Worm (Caenorhabditis elegans) whole organism, young adult: ENCODE data around the gene C32D5.11.

ENCODE experiments used
- B0035.1 ChIP-seq: sonication (generic microtip); optimal IDR thresholded peaks from 2 replicates; lab custom pipeline; 2016; ENCODE audit warnings: missing genetic modification characterization, mild to moderate bottlenecking, missing compliant biosample characterization, missing genotype, missing genetic modification reagents
- B0336.3 ChIP-seq: fragments of 200-800 bp; sonication (Bioruptor generic); IDR thresholded peaks from 2 replicates; pipeline ENCODE4 v1.3.6; 2022; ENCODE audit warnings: missing genetic modification characterization, missing compliant biosample characterization
- F22D6.2 ChIP-seq: sonication (generic microtip); optimal IDR thresholded peaks from 2 replicates; lab custom pipeline; 2016; ENCODE audit warnings: mild to moderate bottlenecking, missing genetic modification characterization, missing compliant biosample characterization
- F39B2.1 ChIP-seq: fragments of 200-800 bp; sonication (Bioruptor generic); IDR thresholded peaks from 2 replicates; pipeline ENCODE4 v1.3.6; 2022; ENCODE audit warnings: missing genetic modification reagents, missing genetic modification characterization, missing compliant biosample characterization
- F55B11.4 ChIP-seq: sonication (generic microtip); optimal IDR thresholded peaks from 2 replicates; lab custom pipeline; 2016; ENCODE audit warnings: missing compliant biosample characterization, missing genetic modification characterization, borderline replicate concordance; ENCODE audit not compliant: insufficient read depth
- K12H6.12 ChIP-seq: fragments of 200-800 bp; sonication (Bioruptor generic); optimal IDR thresholded peaks from 2 replicates; lab custom pipeline; 2018; ENCODE audit warnings: mild to moderate bottlenecking, missing genetic modification characterization, missing compliant biosample characterization
- Y67H2A.10 ChIP-seq: fragments of 200-800 bp; sonication (Bioruptor generic); conservative IDR thresholded peaks from 2 replicates; pipeline ENCODE4 v1.3.6; 2022; ENCODE audit warnings: missing genetic modification reagents, missing genetic modification characterization, missing compliant biosample characterization
- Y79H2A.3 ChIP-seq: fragments of 200-800 bp; sonication (Bioruptor generic); conservative IDR thresholded peaks from 2 replicates; pipeline ENCODE4 v1.3.6; 2022; ENCODE audit warnings: missing genetic modification reagents, missing genetic modification characterization, missing compliant biosample characterization
- ZK185.1 ChIP-seq: sonication (generic microtip); optimal IDR thresholded peaks from 2 replicates; lab custom pipeline; 2016; ENCODE audit warnings: mild to moderate bottlenecking, missing genetic modification characterization, missing compliant biosample characterization; ENCODE audit not compliant: poor library complexity, severe bottlenecking
- akir-1 ChIP-seq: fragments of 200-800 bp; sonication (Bioruptor generic); optimal IDR thresholded peaks from 2 replicates; lab custom pipeline; 2018; ENCODE audit warnings: mild to moderate bottlenecking, missing genetic modification characterization, moderate library complexity, missing compliant biosample characterization
- ama-1 ChIP-seq, 3 experiments: fragments of 150-350 bp in 1 of 3; sonication (generic microtip) in 2 of 3; optimal IDR thresholded peaks; 2 replicates each; lab custom pipeline; 2014 to 2018; ENCODE audit warnings: missing biosample characterization in 2 of 3, missing genetic modification characterization in 2 of 3, missing genetic modification reagents in 2 of 3
- atf-7 ChIP-seq: sonication (generic microtip); optimal IDR thresholded peaks from 2 replicates; lab custom pipeline; 2017; ENCODE audit warnings: mild to moderate bottlenecking, missing genetic modification characterization, missing compliant biosample characterization
- attf-5 ChIP-seq: fragments of 200-800 bp; sonication (Bioruptor generic); optimal IDR thresholded peaks from 2 replicates; lab custom pipeline; 2018; ENCODE audit warnings: mild to moderate bottlenecking, missing genetic modification characterization, missing compliant biosample characterization
- ccch-3 ChIP-seq: fragments of 200-800 bp; sonication (Bioruptor generic); optimal IDR thresholded peaks from 2 replicates; lab custom pipeline; 2018; ENCODE audit warnings: mild to moderate bottlenecking, missing genetic modification characterization, missing compliant biosample characterization
- cebp-1 ChIP-seq, 2 experiments: fragments of 200-800 bp in 1 of 2; sonication (Bioruptor generic) in 1 of 2; sonication (generic microtip) in 1 of 2; IDR thresholded peaks in 1 of 2; optimal IDR thresholded peaks in 1 of 2; 2 replicates each; pipeline versions ENCODE4 v1.3.6 to Lab custom; 2017 to 2022; ENCODE audit warnings: missing compliant biosample characterization in 2 of 2, missing genetic modification characterization in 2 of 2, mild to moderate bottlenecking in 1 of 2, missing genetic modification reagents in 1 of 2, moderate library complexity in 1 of 2
- ceh-100 ChIP-seq: fragments of 200-800 bp; sonication (Bioruptor generic); IDR thresholded peaks from 2 replicates; pipeline ENCODE4 v1.3.6; 2022; ENCODE audit warnings: missing genetic modification reagents, missing genetic modification characterization, missing compliant biosample characterization
- dox-1 ChIP-seq: fragments of 200-800 bp; sonication (Bioruptor generic); IDR thresholded peaks from 2 replicates; pipeline ENCODE4 v1.3.6; 2022; ENCODE audit warnings: missing genetic modification reagents, missing genetic modification characterization, missing compliant biosample characterization
- ekl-4 ChIP-seq: fragments of 200-800 bp; sonication (Bioruptor generic); IDR thresholded peaks from 2 replicates; pipeline ENCODE4 v1.3.6; 2022; ENCODE audit warnings: missing genetic modification reagents, missing genetic modification characterization, missing compliant biosample characterization
- ets-4 ChIP-seq: fragments of 200-800 bp; sonication (Bioruptor generic); optimal IDR thresholded peaks from 2 replicates; lab custom pipeline; 2018; ENCODE audit warnings: mild to moderate bottlenecking, missing genetic modification characterization, missing compliant biosample characterization
- gei-17 ChIP-seq: fragments of 200-800 bp; sonication (Bioruptor generic); optimal IDR thresholded peaks from 2 replicates; lab custom pipeline; 2018; ENCODE audit warnings: mild to moderate bottlenecking, missing genetic modification characterization, missing compliant biosample characterization
- let-607 ChIP-seq, 2 experiments: fragments of 200-800 bp in 1 of 2; sonication (Bioruptor generic) in 1 of 2; sonication (generic microtip) in 1 of 2; optimal IDR thresholded peaks; 2 replicates each; lab custom pipeline; 2016 to 2018; ENCODE audit warnings: mild to moderate bottlenecking in 2 of 2, missing compliant biosample characterization in 2 of 2, missing genetic modification characterization in 2 of 2, moderate library complexity in 2 of 2, missing genotype in 1 of 2
- lsl-1 ChIP-seq: fragments of 200-800 bp; sonication (Bioruptor generic); optimal IDR thresholded peaks from 2 replicates; lab custom pipeline; 2018; ENCODE audit warnings: mild to moderate bottlenecking, missing genetic modification characterization, moderate library complexity, missing compliant biosample characterization
- lsy-27 ChIP-seq: sonication (generic microtip); optimal IDR thresholded peaks from 2 replicates; lab custom pipeline; 2017; ENCODE audit warnings: missing genetic modification characterization, mild to moderate bottlenecking, missing compliant biosample characterization, antibody characterized with exemption, missing genotype, borderline replicate concordance; ENCODE audit not compliant: insufficient read depth
- madf-10 ChIP-seq: sonication (generic microtip); optimal IDR thresholded peaks from 2 replicates; lab custom pipeline; 2016; ENCODE audit warnings: mild to moderate bottlenecking, missing genetic modification characterization, missing compliant biosample characterization
- madf-3 ChIP-seq: fragments of 200-800 bp; sonication (Bioruptor generic); IDR thresholded peaks from 2 replicates; pipeline ENCODE4 v1.3.6; 2022; ENCODE audit warnings: missing genetic modification reagents, missing genetic modification characterization, missing compliant biosample characterization
- madf-6 ChIP-seq: fragments of 200-800 bp; sonication (Bioruptor generic); IDR thresholded peaks from 2 replicates; pipeline ENCODE4 v1.3.6; 2022; ENCODE audit warnings: missing genetic modification reagents, missing genetic modification characterization, missing compliant biosample characterization
- nfyb-1 ChIP-seq: fragments of 200-800 bp; sonication (Bioruptor generic); IDR thresholded peaks from 2 replicates; pipeline ENCODE4 v1.3.6; 2022; ENCODE audit warnings: missing genetic modification reagents, missing genetic modification characterization, missing compliant biosample characterization
- nhr-80 ChIP-seq: sonication (generic microtip); optimal IDR thresholded peaks from 2 replicates; lab custom pipeline; 2016; ENCODE audit warnings: missing genetic modification characterization, missing compliant biosample characterization
- rcor-1 ChIP-seq: fragments of 200-800 bp; sonication (Bioruptor generic); IDR thresholded peaks from 2 replicates; pipeline ENCODE4 v1.3.6; 2022; ENCODE audit warnings: missing genetic modification reagents, missing genetic modification characterization, missing compliant biosample characterization
- rec-8 ChIP-seq, 2 experiments: sonication (generic microtip); optimal IDR thresholded peaks; 2 replicates each; lab custom pipeline; 2016; ENCODE audit warnings: mild to moderate bottlenecking in 2 of 2, missing genetic modification characterization in 2 of 2, missing genetic modification reagents in 2 of 2, missing genotype in 2 of 2, missing biosample characterization in 1 of 2, missing compliant biosample characterization in 1 of 2, moderate library complexity in 1 of 2
- snpc-1.1 ChIP-seq: sonication (generic microtip); optimal IDR thresholded peaks from 2 replicates; lab custom pipeline; 2017; ENCODE audit warnings: missing genetic modification characterization, mild to moderate bottlenecking, missing compliant biosample characterization, antibody characterized with exemption, moderate library complexity, missing genotype, missing genetic modification reagents; ENCODE audit not compliant: insufficient read depth
- snpc-4 ChIP-seq, 5 experiments: fragments of 150-350 bp in 1 of 5; sonication (generic microtip) in 4 of 5; optimal IDR thresholded peaks; 2 replicates each; lab custom pipeline; 2014 to 2018; ENCODE audit warnings: missing genetic modification characterization in 5 of 5, missing biosample characterization in 3 of 5, antibody characterized with exemption in 2 of 5, mild to moderate bottlenecking in 2 of 5, missing compliant biosample characterization in 2 of 5, missing genotype in 2 of 5, moderate library complexity in 2 of 5, missing genetic modification reagents in 1 of 5
- tlf-1 ChIP-seq: fragments of 200-800 bp; sonication (Bioruptor generic); optimal IDR thresholded peaks from 2 replicates; lab custom pipeline; 2018; ENCODE audit warnings: mild to moderate bottlenecking, missing genetic modification characterization, missing compliant biosample characterization
- unc-62 ChIP-seq: fragments of 150-350 bp; optimal IDR thresholded peaks from 2 replicates; lab custom pipeline; 2014; ENCODE audit warnings: missing biosample characterization, missing genetic modification reagents, missing genetic modification characterization
- ztf-18 ChIP-seq: sonication (generic microtip); optimal IDR thresholded peaks from 2 replicates; lab custom pipeline; 2016; ENCODE audit warnings: missing genotype, mild to moderate bottlenecking, missing genetic modification characterization, missing compliant biosample characterization

The C32D5.11 gene

ce11 chrII:6360822-6361221 lies 5.6 kb upstream of the C32D5.11 start, which contains the start of gene K10B2.4 (continued):
- TF ChIP-seq snpc-1.1 (no peak), dox-1 (peak; percentile 64), nfyb-1 (GFP tag; lab: Robert Waterston, UW) (peak; percentile 57; the same call in 1 of the 2 replicates), ets-4 (GFP tag; lab: Kevin White, UChicago) (no peak), rcor-1 (GFP tag; lab: Robert Waterston, UW) (peak; percentile 43; the same call in 1 of the 2 replicates), atf-7 (tag; lab: Kevin White, UChicago) (peak; percentile 24), cebp-1 (GFP tag; IDR thresholded peaks at IDR 0.05; lab: Robert Waterston, UW) (no peak), cebp-1 (tag; optimal IDR thresholded peaks at IDR 0.05; lab: Kevin White, UChicago) (peak; percentile 47), madf-3 (peak; percentile 74; the same call in 1 of the 2 replicates), lsl-1 (GFP tag; lab: Kevin White, UChicago) (peak; percentile 7), madf-10 (tag; lab: Kevin White, UChicago) (no peak), attf-5 (GFP tag; lab: Kevin White, UChicago) (peak; percentile 72), tlf-1 (GFP tag; lab: Kevin White, UChicago) (peak; percentile 43), ZK185.1 (tag; lab: Kevin White, UChicago) (peak; percentile 58), let-607 (tag; optimal IDR thresholded peaks at IDR 0.05; lab: Kevin White, UChicago) (peak in 1 of 2 experiments; percentile 5), ceh-100 (GFP tag; lab: Robert Waterston, UW) (peak; percentile 34; the same call in 1 of the 2 replicates), ztf-18 (tag; lab: Kevin White, UChicago) (peak; percentile 92), unc-62 (GFP tag; lab: Kevin White, UChicago) (no peak), snpc-4 (GFP tag; optimal IDR thresholded peaks at IDR 0.05; lab: Kevin White, UChicago) (peak; percentile 0), snpc-4 (tag; optimal IDR thresholded peaks at IDR 0.05; lab: Kevin White, UChicago) (peak; percentile 22 to 42 (median 36)), F55B11.4 (tag; lab: Kevin White, UChicago) (no peak), ekl-4 (GFP tag; lab: Robert Waterston, UW) (peak; percentile 73), B0336.3 (GFP tag; lab: Robert Waterston, UW) (peak; percentile 36; the same call in 1 of the 2 replicates), nhr-80 (tag; lab: Kevin White, UChicago) (peak; percentile 61), ama-1 (optimal IDR thresholded peaks at IDR 0.05; lab: Kevin White, UChicago) (no peak), ama-1 (GFP tag; optimal IDR thresholded peaks at IDR 0.05; lab: Kevin White, UChicago) (peak in 1 of 2 experiments; percentile 38), B0035.1 (tag; lab: Kevin White, UChicago) (peak; percentile 56), madf-6 (GFP tag; lab: Robert Waterston, UW) (peak; percentile 50), akir-1 (GFP tag; lab: Kevin White, UChicago) (peak; percentile 12), F39B2.1 (GFP tag; lab: Robert Waterston, UW) (no peak), F22D6.2 (tag; lab: Kevin White, UChicago) (no peak)

- TF ChIP-seq ccch-3 (GFP tag; lab: Kevin White, UChicago) = no peak
- TF ChIP-seq Y79H2A.3 (GFP tag; lab: Robert Waterston, UW) = no peak
- no peak for TF ChIP-seq K12H6.12 (tag; lab: Kevin White, UChicago)
- TF ChIP-seq madf-10 (tag; lab: Kevin White, UChicago) = no peak
- TF ChIP-seq ama-1 (optimal IDR thresholded peaks at IDR 0.05; lab: Kevin White, UChicago) = no peak
- TF ChIP-seq ama-1 (GFP tag; optimal IDR thresholded peaks at IDR 0.05; lab: Kevin White, UChicago) = no peak
- no peak for TF ChIP-seq Y67H2A.10
- TF ChIP-seq rec-8 (tag; optimal IDR thresholded peaks at IDR 0.05; lab: Kevin White, UChicago) = no peak
- no peak for TF ChIP-seq gei-17 (GFP tag; lab: Kevin White, UChicago)
- TF ChIP-seq attf-5 (GFP tag; lab: Kevin White, UChicago) = no peak
- TF ChIP-seq lsy-27 = no peak
- TF ChIP-seq, all 124 proteins: peak for 0
Observed at ce11 chrII:6358905-6359304, 3.7 kb upstream of the C32D5.11 start, which contains the start of gene C32D5.12. Gene C32D5.12 (minus strand): TSS chrII:6359005.
